Fruit fly (Drosophila melanogaster) whole organism, wandering third instar larva: ENCODE data around the gene CG13314.

Source experiments
- CrebA ChIP-seq: fragments of 200-800 bp; sonication (Bioruptor generic); optimal IDR thresholded peaks from 2 replicates; lab custom pipeline; 2016; ENCODE audit warnings: missing biosample characterization, mild to moderate bottlenecking, missing genetic modification characterization, borderline replicate concordance
- GATAd ChIP-seq: sonication (Bioruptor generic); optimal IDR thresholded peaks from 2 replicates; lab custom pipeline; 2016; ENCODE audit warnings: missing biosample characterization, missing genetic modification characterization
- Hnf4 ChIP-seq: fragments of 200-800 bp; sonication (Bioruptor generic); optimal IDR thresholded peaks from 2 replicates; lab custom pipeline; 2016; ENCODE audit warnings: missing biosample characterization, mild to moderate bottlenecking, missing genetic modification characterization
- Hr78 ChIP-seq: fragments of >200 bp; optimal IDR thresholded peaks from 2 replicates; lab custom pipeline; 2017; ENCODE audit warnings: missing biosample characterization, missing genetic modification characterization
- br ChIP-seq: fragments of 200-800 bp; sonication (Bioruptor generic); optimal IDR thresholded peaks from 2 replicates; lab custom pipeline; 2016; ENCODE audit warnings: missing biosample characterization, missing genetic modification characterization
- foxo ChIP-seq, 2 experiments: fragments of 200-800 bp; sonication (Bioruptor generic); optimal IDR thresholded peaks; 2 replicates in 1 of 2; 3 replicates in 1 of 2; lab custom pipeline; 2016 to 2017; ENCODE audit warnings: missing biosample characterization in 2 of 2, missing genetic modification characterization in 2 of 2
- h ChIP-seq: fragments of 200-800 bp; sonication (Bioruptor generic); optimal IDR thresholded peaks from 3 replicates; lab custom pipeline; 2016; ENCODE audit warnings: missing biosample characterization, mild to moderate bottlenecking, missing genetic modification characterization
- lola ChIP-seq: fragments of >200 bp; optimal IDR thresholded peaks from 2 replicates; lab custom pipeline; 2017; ENCODE audit warnings: missing biosample characterization, missing genetic modification characterization
- psq ChIP-seq: fragments of 200-800 bp; sonication (Bioruptor generic); optimal IDR thresholded peaks from 3 replicates; lab custom pipeline; 2017; ENCODE audit warnings: missing biosample characterization, mild to moderate bottlenecking, missing genetic modification characterization, moderate library complexity
- tai ChIP-seq: sonication (Bioruptor generic); optimal IDR thresholded peaks from 2 replicates; lab custom pipeline; 2016; ENCODE audit warnings: missing biosample characterization, missing genetic modification characterization

dm6 chr3L:8966324-8967011, 15.1 kb upstream of the CG13314 start, which contains the start of the genes CG5653 and CG5021:
- TF ChIP-seq Hnf4 (no peak), foxo (GFP tag; optimal IDR thresholded peaks at IDR 0.05; lab: Kevin White, UChicago) (no peak), br (GFP tag; lab: Kevin White, UChicago) (no peak), lola (GFP tag; lab: Kevin White, UChicago) (no peak), Hr78 (no peak), psq (no peak), GATAd (GFP tag; lab: Kevin White, UChicago) (no peak), CrebA (no peak), tai (GFP tag; lab: Kevin White, UChicago) (no peak), h (GFP tag; lab: Kevin White, UChicago) (no peak)
